Fruit fly (Drosophila melanogaster): ENCODE data around the gene CG13078.

CG13078 gene

DNA sequence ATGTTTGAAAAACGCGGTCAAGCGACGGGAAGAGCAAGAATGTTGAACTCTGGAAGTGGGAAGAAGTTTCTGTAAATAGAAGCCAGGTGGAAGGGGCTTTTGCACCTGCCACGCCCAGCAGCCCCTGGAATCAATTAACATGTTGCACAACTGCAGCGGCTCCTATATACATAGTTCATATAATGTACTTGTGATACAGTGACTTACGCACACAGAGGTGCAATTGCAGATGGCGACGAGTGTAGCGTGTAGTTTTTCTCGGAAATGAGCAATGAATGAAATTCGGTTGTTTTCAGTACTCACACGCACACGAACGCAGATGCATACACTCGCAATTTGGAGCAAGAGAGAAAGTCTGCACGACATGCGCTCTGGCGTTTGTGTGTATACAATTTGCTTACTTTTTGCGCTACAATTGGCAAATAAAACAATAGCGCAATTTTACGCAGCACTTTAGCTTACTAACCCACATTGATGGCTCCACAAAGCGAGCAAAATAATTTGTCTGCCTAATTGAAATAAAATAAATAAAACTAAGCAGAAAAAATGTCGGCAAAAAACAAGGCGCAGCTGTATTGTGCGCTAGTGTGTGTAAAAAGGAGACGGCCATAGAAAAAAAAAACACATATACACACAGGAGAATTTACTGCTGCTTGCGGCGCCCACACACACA lies 12.7 kb downstream of the CG13078 start (continued):
- TF ChIP-seq Myb (GFP tag; optimal IDR thresholded peaks at IDR 0.05) (no peak), cg (GFP tag; optimal IDR thresholded peaks at IDR 0.05) (peak; percentile 81), cad (GFP tag; optimal IDR thresholded peaks at IDR 0.05) (no peak), Abd-B (GFP tag; optimal IDR thresholded peaks at IDR 0.05) (no peak), HLH4C (GFP tag; IDR thresholded peaks at IDR 0.05; ENCODE audit: partially characterized antibody) (no peak), HLHmδ (GFP tag; optimal IDR thresholded peaks at IDR 0.05) (peak; percentile 17), CG8388 (GFP tag; optimal IDR thresholded peaks at IDR 0.05) (no peak), CG3995 (GFP tag; optimal IDR thresholded peaks at IDR 0.05) (no peak), otp (GFP tag; IDR thresholded peaks at IDR 0.05) (no peak), usp (GFP tag; optimal IDR thresholded peaks at IDR 0.05) (no peak), CG2202 (tag; optimal IDR thresholded peaks at IDR 0.05) (no peak), CG8478 (optimal IDR thresholded peaks at IDR 0.05) (peak; percentile 42), CG12769 (tag; optimal IDR thresholded peaks at IDR 0.05) (no peak), Xrp1 (GFP tag; IDR thresholded peaks at IDR 0.05) (no peak; the same call in 1 of the 2 replicates), fu2 (GFP tag; optimal IDR thresholded peaks at IDR 0.05) (no peak), CG14441 (GFP tag; IDR thresholded peaks at IDR 0.05) (no peak), Rx (GFP tag; IDR thresholded peaks at IDR 0.05) (no peak), gsb-n (tag; optimal IDR thresholded peaks at IDR 0.05) (no peak), CG5245 (GFP tag; optimal IDR thresholded peaks at IDR 0.05) (no peak), CG2712 (tag; optimal IDR thresholded peaks at IDR 0.05) (no peak), chinmo (GFP tag; IDR thresholded peaks at IDR 0.05; ENCODE audit: partially characterized antibody) (no peak), bsh (GFP tag; optimal IDR thresholded peaks at IDR 0.05) (peak in 1 of 2 experiments; percentile 1), slp2 (GFP tag; optimal IDR thresholded peaks at IDR 0.05) (no peak), pum (GFP tag; optimal IDR thresholded peaks at IDR 0.05) (no peak), p53 (GFP tag; optimal IDR thresholded peaks at IDR 0.05) (no peak), scrt (GFP tag; optimal IDR thresholded peaks at IDR 0.05) (no peak), jigr1 (GFP tag; IDR thresholded peaks at IDR 0.05) (no peak), NK7.1 (GFP tag; optimal IDR thresholded peaks at IDR 0.05) (no peak), BtbVII (GFP tag; optimal IDR thresholded peaks at IDR 0.05) (peak; percentile 49), CG43689 (GFP tag; IDR thresholded peaks at IDR 0.05) (no peak), CG4360 (GFP tag; IDR thresholded peaks at IDR 0.05) (no peak), CG34224 (GFP tag; IDR thresholded peaks at IDR 0.05; ENCODE audit: partially characterized antibody) (peak; percentile 38; the same call in 1 of the 3 replicates), CG30431 (GFP tag; optimal IDR thresholded peaks at IDR 0.05) (no peak), Sin3A (optimal IDR thresholded peaks at IDR 0.05) (no peak), lilli (GFP tag; optimal IDR thresholded peaks at IDR 0.05) (no peak), tx (GFP tag; optimal IDR thresholded peaks at IDR 0.05) (no peak), vvl (GFP tag; IDR thresholded peaks at IDR 0.05) (no peak), CG17328 (GFP tag; IDR thresholded peaks at IDR 0.05) (no peak), tna (GFP tag; IDR thresholded peaks at IDR 0.05; ENCODE audit: partially characterized antibody) (no peak), CG6765 (GFP tag; optimal IDR thresholded peaks at IDR 0.05) (no peak), CG31224 (GFP tag; IDR thresholded peaks at IDR 0.05) (no peak), sens-2 (GFP tag; IDR thresholded peaks at IDR 0.05) (no peak), Chrac-16 (GFP tag; optimal IDR thresholded peaks at IDR 0.05) (no peak), CG30403 (GFP tag; optimal IDR thresholded peaks at IDR 0.05) (no peak), CG8944 (GFP tag; optimal IDR thresholded peaks at IDR 0.05) (no peak), Aef1 (GFP tag; IDR thresholded peaks at IDR 0.05) (no peak), Blimp-1 (GFP tag; optimal IDR thresholded peaks at IDR 0.05) (peak; percentile 5), prd (optimal IDR thresholded peaks at IDR 0.05) (no peak), prd (GFP tag; IDR thresholded peaks at IDR 0.05) (no peak), nom (GFP tag; optimal IDR thresholded peaks at IDR 0.05) (no peak), jing (GFP tag; optimal IDR thresholded peaks at IDR 0.05) (no peak), Fer1 (GFP tag; optimal IDR thresholded peaks at IDR 0.05) (no peak)
